Worm (Caenorhabditis elegans) whole organism, L1 larva: Measurements from ENCODE around the gene npr-10.

Experiments used
- C16A3.4 ChIP-seq: fragments of 150-350 bp; optimal IDR thresholded peaks from 2 replicates; lab custom pipeline; 2014; ENCODE audit warnings: missing biosample characterization, missing genetic modification characterization
- C34B4.2 ChIP-seq: sonication (generic microtip); optimal IDR thresholded peaks from 2 replicates; lab custom pipeline; 2017; ENCODE audit warnings: mild to moderate bottlenecking, missing genetic modification characterization, missing compliant biosample characterization
- F16B12.6 ChIP-seq: fragments of 150-350 bp; optimal IDR thresholded peaks from 2 replicates; lab custom pipeline; 2014; ENCODE audit warnings: missing biosample characterization, missing genetic modification characterization
- aha-1 ChIP-seq: fragments of 150-350 bp; optimal IDR thresholded peaks from 2 replicates; lab custom pipeline; 2014; ENCODE audit warnings: missing biosample characterization, missing genetic modification characterization
- aly-2 ChIP-seq: fragments of 150-350 bp; optimal IDR thresholded peaks from 2 replicates; lab custom pipeline; 2014; ENCODE audit warnings: missing biosample characterization, missing genetic modification characterization
- blmp-1 ChIP-seq: fragments of 150-350 bp; optimal IDR thresholded peaks from 2 replicates; lab custom pipeline; 2014; ENCODE audit warnings: missing biosample characterization, missing genetic modification characterization
- ceh-63 ChIP-seq: fragments of 200-800 bp; sonication (Bioruptor generic); optimal IDR thresholded peaks from 2 replicates; lab custom pipeline; 2018; ENCODE audit warnings: mild to moderate bottlenecking, missing genetic modification characterization, missing compliant biosample characterization
- ceh-8 ChIP-seq: fragments of 200-800 bp; sonication (Bioruptor generic); optimal IDR thresholded peaks from 2 replicates; lab custom pipeline; 2018; ENCODE audit warnings: mild to moderate bottlenecking, missing genetic modification characterization, moderate library complexity, missing compliant biosample characterization
- ceh-90 ChIP-seq: sonication (generic microtip); optimal IDR thresholded peaks from 2 replicates; lab custom pipeline; 2016; ENCODE audit warnings: missing genetic modification characterization, missing compliant biosample characterization
- dpl-1 ChIP-seq, 3 experiments: fragments of 150-350 bp in 2 of 3; sonication (generic microtip) in 1 of 3; optimal IDR thresholded peaks; 2 replicates each; lab custom pipeline; 2014 to 2017; ENCODE audit warnings: missing biosample characterization in 3 of 3, missing genetic modification characterization in 3 of 3, missing genetic modification reagents in 3 of 3
- dsc-1 ChIP-seq: sonication (generic microtip); optimal IDR thresholded peaks from 2 replicates; lab custom pipeline; 2016; ENCODE audit warnings: mild to moderate bottlenecking, missing genetic modification characterization, missing compliant biosample characterization
- efl-1 ChIP-seq, 4 experiments: fragments of 150-350 bp; optimal IDR thresholded peaks in 3 of 4; peaks in 1 of 4; 1 replicate in 1 of 4; 2 replicates in 3 of 4; lab custom pipeline; 2014; ENCODE audit warnings: missing biosample characterization in 2 of 4, missing genetic modification characterization in 2 of 4, missing genetic modification reagents in 2 of 4
- egl-13 ChIP-seq: sonication (generic microtip); optimal IDR thresholded peaks from 2 replicates; lab custom pipeline; 2016; ENCODE audit warnings: missing genotype, missing genetic modification reagents, missing genetic modification characterization, missing compliant biosample characterization
- elt-3 ChIP-seq, 6 experiments: fragments of 150-350 bp in 1 of 6; sonication (generic microtip); optimal IDR thresholded peaks; 2 replicates each; lab custom pipeline; 2017 to 2018; ENCODE audit warnings: missing biosample characterization in 6 of 6, missing genetic modification characterization in 6 of 6, inconsistent platforms in 1 of 6
- ets-5 ChIP-seq: fragments of 200-800 bp; sonication (Bioruptor generic); IDR thresholded peaks from 2 replicates; pipeline ENCODE4 v1.3.6; 2022; ENCODE audit warnings: missing genetic modification characterization, missing compliant biosample characterization
- grh-1 ChIP-seq: fragments of 200-800 bp; sonication (Bioruptor generic); IDR thresholded peaks from 2 replicates; pipeline ENCODE4 v1.3.6; 2022; ENCODE audit warnings: missing genetic modification reagents, missing genetic modification characterization, missing compliant biosample characterization
- hlh-17 ChIP-seq: fragments of 200-800 bp; sonication (Bioruptor generic); optimal IDR thresholded peaks from 2 replicates; lab custom pipeline; 2018; ENCODE audit warnings: missing genetic modification characterization, mild to moderate bottlenecking, missing compliant biosample characterization, moderate library complexity, borderline replicate concordance
- hpl-2 ChIP-seq: fragments of 150-350 bp; optimal IDR thresholded peaks from 2 replicates; lab custom pipeline; 2014; ENCODE audit warnings: missing biosample characterization, missing genetic modification reagents, missing genetic modification characterization
- irx-1 ChIP-seq: sonication (generic microtip); optimal IDR thresholded peaks from 2 replicates; lab custom pipeline; 2016; ENCODE audit warnings: missing genetic modification characterization, missing compliant biosample characterization
- isw-1 ChIP-seq: fragments of 200-800 bp; sonication (Bioruptor generic); IDR thresholded peaks from 2 replicates; pipeline ENCODE4 v1.3.6; 2022; ENCODE audit warnings: missing genetic modification characterization, missing compliant biosample characterization
- jun-1 ChIP-seq: fragments of 150-350 bp; optimal IDR thresholded peaks from 2 replicates; lab custom pipeline; 2014; ENCODE audit warnings: missing biosample characterization, missing genetic modification reagents, missing genetic modification characterization
- lin-14 ChIP-seq: fragments of 200-800 bp; sonication (Bioruptor generic); optimal IDR thresholded peaks from 2 replicates; lab custom pipeline; 2018; ENCODE audit warnings: mild to moderate bottlenecking, missing genetic modification characterization, moderate library complexity, missing compliant biosample characterization
- mdl-1 ChIP-seq, 2 experiments: fragments of 150-350 bp; optimal IDR thresholded peaks; 2 replicates each; lab custom pipeline; 2014 to 2017; ENCODE audit warnings: missing biosample characterization in 2 of 2, missing genetic modification characterization in 2 of 2, inconsistent platforms in 1 of 2
- nhr-19 ChIP-seq: fragments of 200-800 bp; sonication (Bioruptor generic); conservative IDR thresholded peaks from 2 replicates; pipeline ENCODE4 v1.3.6; 2022; ENCODE audit warnings: missing genetic modification characterization, missing compliant biosample characterization
- nhr-20 ChIP-seq: sonication (generic microtip); optimal IDR thresholded peaks from 2 replicates; lab custom pipeline; 2016; ENCODE audit warnings: mild to moderate bottlenecking, missing genetic modification characterization, missing compliant biosample characterization
- nhr-237 ChIP-seq: fragments of 150-350 bp; optimal IDR thresholded peaks from 2 replicates; lab custom pipeline; 2014; ENCODE audit warnings: missing biosample characterization, missing genetic modification characterization
- nhr-28 ChIP-seq: fragments of 150-350 bp; optimal IDR thresholded peaks from 2 replicates; lab custom pipeline; 2014; ENCODE audit warnings: missing biosample characterization, missing genetic modification characterization
- nhr-47 ChIP-seq: sonication (generic microtip); optimal IDR thresholded peaks from 2 replicates; lab custom pipeline; 2016; ENCODE audit warnings: mild to moderate bottlenecking, missing genetic modification characterization, moderate library complexity, missing compliant biosample characterization
- nhr-76 ChIP-seq: sonication (generic microtip); optimal IDR thresholded peaks from 2 replicates; lab custom pipeline; 2017; ENCODE audit warnings: missing biosample characterization, missing genetic modification characterization
- nhr-77 ChIP-seq: fragments of 150-350 bp; optimal IDR thresholded peaks from 2 replicates; lab custom pipeline; 2014; ENCODE audit warnings: missing biosample characterization, missing genetic modification characterization
- nhr-84 ChIP-seq: sonication (generic microtip); optimal IDR thresholded peaks from 2 replicates; lab custom pipeline; 2017; ENCODE audit warnings: missing biosample characterization, missing genetic modification characterization
- nhr-85 ChIP-seq: sonication (generic microtip); peaks from one replicate; lab custom pipeline; 2016; ENCODE audit warnings: missing genetic modification characterization, inconsistent platforms, missing compliant biosample characterization
- nhr-90 ChIP-seq: sonication (generic microtip); optimal IDR thresholded peaks from 2 replicates; lab custom pipeline; 2016; ENCODE audit warnings: mild to moderate bottlenecking, missing genetic modification characterization, missing compliant biosample characterization; ENCODE audit not compliant: poor library complexity
- pqm-1 ChIP-seq: sonication (generic microtip); optimal IDR thresholded peaks from 3 replicates; lab custom pipeline; 2017; ENCODE audit warnings: missing biosample characterization, missing genetic modification characterization
- skn-1 ChIP-seq: fragments of 150-350 bp; optimal IDR thresholded peaks from 2 replicates; lab custom pipeline; 2014; ENCODE audit warnings: missing biosample characterization, missing genetic modification characterization
- snpc-4 ChIP-seq: fragments of 150-350 bp; optimal IDR thresholded peaks from 2 replicates; lab custom pipeline; 2014; ENCODE audit warnings: missing biosample characterization, missing genetic modification characterization
- snu-23 ChIP-seq: sonication (generic microtip); optimal IDR thresholded peaks from 2 replicates; lab custom pipeline; 2016; ENCODE audit warnings: missing genetic modification characterization, missing compliant biosample characterization
- sox-4 ChIP-seq: sonication (generic microtip); optimal IDR thresholded peaks from 2 replicates; lab custom pipeline; 2016; ENCODE audit warnings: missing genetic modification characterization, missing compliant biosample characterization
- sptf-1 ChIP-seq: fragments of 150-350 bp; optimal IDR thresholded peaks from 2 replicates; lab custom pipeline; 2014; ENCODE audit warnings: missing biosample characterization, missing genetic modification characterization
- sup-37 ChIP-seq: fragments of 200-800 bp; sonication (Bioruptor generic); optimal IDR thresholded peaks from 2 replicates; lab custom pipeline; 2018; ENCODE audit warnings: mild to moderate bottlenecking, missing genetic modification characterization, missing compliant biosample characterization
- unc-130 ChIP-seq: fragments of 150-350 bp; optimal IDR thresholded peaks from 2 replicates; lab custom pipeline; 2017; ENCODE audit warnings: missing biosample characterization, missing genetic modification characterization, inconsistent platforms
- unc-62 ChIP-seq: fragments of 150-350 bp; optimal IDR thresholded peaks from 2 replicates; lab custom pipeline; 2014; ENCODE audit warnings: missing biosample characterization, missing genetic modification reagents, missing genetic modification characterization
- unc-98 ChIP-seq: fragments of 200-800 bp; sonication (Bioruptor generic); IDR thresholded peaks from 2 replicates; pipeline ENCODE4 v1.3.6; 2022; ENCODE audit warnings: missing genetic modification characterization, missing compliant biosample characterization
- vab-15 ChIP-seq: sonication (generic microtip); optimal IDR thresholded peaks from 2 replicates; lab custom pipeline; 2017; ENCODE audit warnings: missing genotype, mild to moderate bottlenecking, missing genetic modification characterization, missing compliant biosample characterization
- xbp-1 ChIP-seq: sonication (generic microtip); optimal IDR thresholded peaks from 2 replicates; lab custom pipeline; 2016; ENCODE audit warnings: missing genetic modification characterization, missing compliant biosample characterization
- zag-1 ChIP-seq: fragments of 150-350 bp; optimal IDR thresholded peaks from 2 replicates; lab custom pipeline; 2014; ENCODE audit warnings: missing biosample characterization, missing genetic modification characterization
- zip-4 ChIP-seq: fragments of 200-800 bp; sonication (Bioruptor generic); optimal IDR thresholded peaks from 2 replicates; lab custom pipeline; 2018; ENCODE audit warnings: mild to moderate bottlenecking, missing genetic modification characterization, moderate library complexity, missing compliant biosample characterization
- ztf-11 ChIP-seq, 2 experiments: sonication (generic microtip); optimal IDR thresholded peaks; 2 replicates each; lab custom pipeline; 2016 to 2017; ENCODE audit warnings: missing genetic modification characterization in 2 of 2, missing biosample characterization in 1 of 2, missing compliant biosample characterization in 1 of 2

Gene npr-10

ce11 chrX:13009645-13010044 is 22.9 kb downstream of the npr-10 start (continued):
- no peak for TF ChIP-seq dsc-1 (tag; lab: Kevin White, UChicago)
- TF ChIP-seq dpl-1 (GFP tag; optimal IDR thresholded peaks at IDR 0.05; lab: Kevin White, UChicago) = no peak
- no peak for TF ChIP-seq nhr-47
- peak; percentile 16; the same call in 1 of the 2 replicates for TF ChIP-seq nhr-19 (GFP tag; lab: Robert Waterston, UW)
- no peak for TF ChIP-seq sup-37 (GFP tag; lab: Kevin White, UChicago)

- TF ChIP-seq xbp-1 (tag; lab: Kevin White, UChicago) (no peak), mdl-1 (tag; optimal IDR thresholded peaks at IDR 0.05; lab: Kevin White, UChicago) (no peak), C34B4.2 (no peak), skn-1 (tag; lab: Kevin White, UChicago) (no peak), hpl-2 (GFP tag; lab: Kevin White, UChicago) (no peak), elt-3 (tag; optimal IDR thresholded peaks at IDR 0.05; lab: Kevin White, UChicago) (peak in 3 of 6 experiments; percentile 10 to 62 (median 14)), hlh-17 (GFP tag; lab: Kevin White, UChicago) (no peak), dpl-1 (GFP tag; optimal IDR thresholded peaks at IDR 0.05; lab: Kevin White, UChicago) (no peak), snpc-4 (tag; lab: Kevin White, UChicago) (no peak), C16A3.4 (tag; lab: Kevin White, UChicago) (no peak), nhr-84 (no peak), zag-1 (tag; lab: Kevin White, UChicago) (no peak), irx-1 (tag; lab: Kevin White, UChicago) (no peak), vab-15 (tag; lab: Kevin White, UChicago) (no peak), ceh-8 (GFP tag; lab: Kevin White, UChicago) (no peak), egl-13 (tag; lab: Kevin White, UChicago) (no peak), ceh-63 (no peak), unc-130 (tag; lab: Kevin White, UChicago) (no peak), aly-2 (tag; lab: Kevin White, UChicago) (no peak), efl-1 (optimal IDR thresholded peaks at IDR 0.05; lab: Kevin White, UChicago) (no peak), efl-1 (GFP tag; optimal IDR thresholded peaks at IDR 0.05 in 1 of 2; lab: Kevin White, UChicago) (peak in 1 of 2 experiments; percentile 38), nhr-77 (tag; lab: Kevin White, UChicago) (no peak), ets-5 (GFP tag; lab: Robert Waterston, UW) (no peak), F16B12.6 (tag; lab: Kevin White, UChicago) (no peak), nhr-237 (tag; lab: Kevin White, UChicago) (no peak), unc-62 (no peak), jun-1 (tag; lab: Kevin White, UChicago) (no peak), zip-4 (GFP tag; lab: Kevin White, UChicago) (no peak), unc-98 (GFP tag; lab: Robert Waterston, UW) (no peak), isw-1 (GFP tag; lab: Robert Waterston, UW) (no peak), ztf-11 (tag; optimal IDR thresholded peaks at IDR 0.05; lab: Kevin White, UChicago) (no peak), lin-14 (peak; percentile 85), sptf-1 (no peak), sox-4 (tag; lab: Kevin White, UChicago) (no peak), ceh-90 (no peak), grh-1 (0 out of 2 replicates have a peak, but pooled peaks have one; percentile 31), nhr-76 (no peak), nhr-20 (tag; lab: Kevin White, UChicago) (peak; percentile 46), nhr-85 (peak; percentile 88), nhr-28 (tag; lab: Kevin White, UChicago) (no peak), nhr-90 (tag; lab: Kevin White, UChicago) (no peak), blmp-1 (tag; lab: Kevin White, UChicago) (peak; percentile 98), snu-23 (GFP tag; lab: Kevin White, UChicago) (peak; percentile 19), pqm-1 (tag; lab: Kevin White, UChicago) (no peak), aha-1 (tag; lab: Kevin White, UChicago) (no peak)
- TF ChIP-seq, all 84 proteins: peak for 8
These were observed 23.6 kb downstream of the npr-10 start for ce11 chrX:13008895-13009294.
